Worm (Caenorhabditis elegans): ENCODE data around the gene acr-14.
A peak's percentile ranks its signal among the peaks of the same experiment; 100 is the strongest.

Gene acr-14

DNA sequence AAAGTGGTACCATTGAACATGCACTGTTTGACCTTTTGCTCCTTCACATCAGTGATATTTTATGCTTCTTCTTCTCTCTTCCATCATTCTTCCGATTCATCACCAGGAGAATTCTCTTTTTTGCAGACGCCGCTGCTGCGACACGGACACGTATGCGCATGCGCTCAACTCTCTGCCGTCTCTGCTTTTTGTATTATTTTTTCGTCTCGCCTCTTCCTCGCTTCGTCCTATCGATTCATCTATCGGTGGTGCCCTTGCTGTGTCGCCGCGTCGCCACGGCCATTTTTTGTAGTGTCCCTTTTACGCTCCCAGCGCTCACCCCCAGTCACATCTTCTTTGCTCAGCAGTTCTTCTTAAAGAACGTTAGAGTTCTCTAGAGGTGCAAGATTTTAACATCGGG, 50.9 kb downstream of the acr-14 start (continued):
- TF ChIP-seq unc-130 (GFP tag; optimal IDR thresholded peaks at IDR 0.05) (no peak), spr-1 (tag; optimal IDR thresholded peaks at IDR 0.05) (no peak), nhr-102 (tag; optimal IDR thresholded peaks at IDR 0.05) (no peak), snpc-4 (tag; optimal IDR thresholded peaks at IDR 0.05) (no peak), php-3 (GFP tag; IDR thresholded peaks at IDR 0.05) (no peak), vab-7 (GFP tag; IDR thresholded peaks at IDR 0.05) (peak; percentile 41; the same call in 1 of the 2 replicates), Y105C5A.15 (GFP tag; IDR thresholded peaks at IDR 0.05) (no peak)

DNA sequence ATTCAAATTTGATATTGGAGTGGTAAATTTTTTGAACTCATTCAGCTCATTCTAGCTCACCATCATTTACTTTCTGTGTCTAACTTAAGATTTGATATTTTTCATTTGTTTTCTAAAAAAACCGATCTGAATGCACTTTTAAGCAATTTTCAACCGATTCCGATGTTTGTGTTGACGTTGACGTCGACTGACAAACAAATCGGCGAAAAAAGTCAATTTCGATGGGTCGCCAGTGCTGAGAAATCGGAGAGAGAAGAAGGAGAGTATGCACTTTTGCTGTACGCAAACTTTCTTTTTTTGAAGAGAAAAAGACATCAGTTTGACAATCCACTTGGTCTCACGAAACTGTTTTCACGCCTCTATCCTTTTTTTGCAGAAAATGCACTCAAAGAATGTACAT, 51.6 kb downstream of the acr-14 start:
- TF ChIP-seq ZK337.2 (GFP tag; IDR thresholded peaks at IDR 0.05) = no peak
- peak in 1 of 2 experiments; percentile 83 for TF ChIP-seq unc-62 (GFP tag; optimal IDR thresholded peaks at IDR 0.05 in 1 of 2)
- no peak for TF ChIP-seq unc-62 (tag; optimal IDR thresholded peaks at IDR 0.05)
- peak; percentile 73 for TF ChIP-seq aha-1 (tag)

All from whole organism, L4 larva.